Worm (Caenorhabditis elegans) whole organism, early embryonic: ENCODE measurements around the gene nhr-84.

Source experiments
- B0310.2 ChIP-seq: sonication (generic microtip); optimal IDR thresholded peaks from 2 replicates; lab custom pipeline; 2016; ENCODE audit warnings: mild to moderate bottlenecking, missing genetic modification characterization, missing compliant biosample characterization
- F13C5.2 ChIP-seq: sonication (generic microtip); optimal IDR thresholded peaks from 2 replicates; lab custom pipeline; 2017; ENCODE audit warnings: mild to moderate bottlenecking, missing genetic modification characterization, inconsistent platforms, missing compliant biosample characterization
- aly-1 ChIP-seq: sonication (generic microtip); optimal IDR thresholded peaks from 2 replicates; lab custom pipeline; 2016; ENCODE audit warnings: missing genetic modification characterization, missing compliant biosample characterization
- ama-1 ChIP-seq: fragments of 150-350 bp; optimal IDR thresholded peaks from 2 replicates; lab custom pipeline; 2014
- ceh-13 ChIP-seq: fragments of 200-800 bp; sonication (Bioruptor generic); optimal IDR thresholded peaks from 2 replicates; lab custom pipeline; 2018; ENCODE audit warnings: mild to moderate bottlenecking, missing genetic modification characterization, missing compliant biosample characterization
- ceh-36 ChIP-seq: sonication (generic microtip); optimal IDR thresholded peaks from 2 replicates; lab custom pipeline; 2016; ENCODE audit warnings: missing genetic modification characterization, inconsistent platforms, missing compliant biosample characterization
- ets-7 ChIP-seq: sonication (generic microtip); optimal IDR thresholded peaks from 2 replicates; lab custom pipeline; 2016; ENCODE audit warnings: missing genotype, missing genetic modification characterization, missing compliant biosample characterization
- flt-1 ChIP-seq: fragments of 200-800 bp; sonication (Bioruptor generic); IDR thresholded peaks from 2 replicates; pipeline ENCODE4 v1.3.6; 2022; ENCODE audit warnings: missing genetic modification characterization, missing compliant biosample characterization
- hmbx-1 ChIP-seq: sonication (generic microtip); optimal IDR thresholded peaks from 2 replicates; lab custom pipeline; 2016; ENCODE audit warnings: mild to moderate bottlenecking, missing genetic modification characterization, missing compliant biosample characterization
- hmg-4 ChIP-seq: fragments of 200-800 bp; sonication (Bioruptor generic); optimal IDR thresholded peaks from 2 replicates; lab custom pipeline; 2018; ENCODE audit warnings: mild to moderate bottlenecking, missing genetic modification characterization, missing compliant biosample characterization
- hnd-1 ChIP-seq: sonication (generic microtip); optimal IDR thresholded peaks from 2 replicates; lab custom pipeline; 2016; ENCODE audit warnings: missing genetic modification characterization, missing compliant biosample characterization
- pes-1 ChIP-seq: fragments of 200-800 bp; sonication (Bioruptor generic); IDR thresholded peaks from 2 replicates; pipeline ENCODE4 v1.3.6; 2022; ENCODE audit warnings: missing genetic modification reagents, missing genetic modification characterization, missing compliant biosample characterization
- scrt-1 ChIP-seq: fragments of 200-800 bp; sonication (Bioruptor generic); IDR thresholded peaks from 2 replicates; pipeline ENCODE4 v1.3.6; 2022; ENCODE audit warnings: missing genetic modification characterization, missing compliant biosample characterization
- sea-1 ChIP-seq: fragments of 200-800 bp; sonication (Bioruptor generic); conservative IDR thresholded peaks from 2 replicates; pipeline ENCODE4 v1.3.6; 2022; ENCODE audit warnings: missing genetic modification characterization, missing compliant biosample characterization
- tbx-11 ChIP-seq: fragments of 200-800 bp; sonication (Bioruptor generic); IDR thresholded peaks from 2 replicates; pipeline ENCODE4 v1.3.6; 2022; ENCODE audit warnings: missing genetic modification characterization, missing compliant biosample characterization
- tbx-37 ChIP-seq: fragments of 200-800 bp; sonication (Bioruptor generic); conservative IDR thresholded peaks from 2 replicates; pipeline ENCODE4 v1.3.6; 2022; ENCODE audit warnings: missing genetic modification reagents, missing genetic modification characterization, missing compliant biosample characterization
- tra-4 ChIP-seq: sonication (generic microtip); optimal IDR thresholded peaks from 2 replicates; lab custom pipeline; 2017; ENCODE audit warnings: missing genetic modification characterization, missing compliant biosample characterization

Gene nhr-84

ce11 chrV:15897696-15898095 lies 18.3 kb upstream of the nhr-84 start, which contains the start of gene str-60:
Gene str-60, plus strand, starts transcription at chrV:15897996.
- TF ChIP-seq hmg-4 (GFP tag; lab: Kevin White, UChicago) (no peak), scrt-1 (no peak), sea-1 (no peak), ceh-13 (GFP tag; lab: Kevin White, UChicago) (no peak), hnd-1 (no peak), tra-4 (tag; lab: Kevin White, UChicago) (no peak)

- TF ChIP-seq sea-1 (no peak), ceh-13 (GFP tag; lab: Kevin White, UChicago) (no peak), B0310.2 (no peak), tbx-37 (GFP tag; lab: Robert Waterston, UW) (no peak), ets-7 (tag; lab: Kevin White, UChicago) (no peak), flt-1 (GFP tag; lab: Robert Waterston, UW) (no peak), ama-1 (lab: Kevin White, UChicago) (no peak)
Observed at ce11 chrV:15896671-15897070, 17.3 kb upstream of the nhr-84 start, which contains the start of gene nhr-213. Gene nhr-213, minus strand, starts transcription at chrV:15896771.

- no peak for TF ChIP-seq scrt-1
- TF ChIP-seq ceh-36 (tag; lab: Kevin White, UChicago) = no peak
- no peak for TF ChIP-seq aly-1
- TF ChIP-seq tbx-11 (GFP tag; lab: Robert Waterston, UW) = no peak
- TF ChIP-seq tbx-37 (GFP tag; lab: Robert Waterston, UW) = no peak
Observed at ce11 chrV:15892696-15893095, 13.3 kb upstream of the nhr-84 start, which contains the start of gene T06C12.11. Gene T06C12.11, plus strand, starts transcription at chrV:15892996.

- TF ChIP-seq tra-4 (tag; lab: Kevin White, UChicago) = no peak
- no peak for TF ChIP-seq F13C5.2
- TF ChIP-seq ceh-13 (GFP tag; lab: Kevin White, UChicago) = no peak
- no peak for TF ChIP-seq hmg-4 (GFP tag; lab: Kevin White, UChicago)
- TF ChIP-seq sea-1 = no peak
- TF ChIP-seq hnd-1 = no peak
- TF ChIP-seq tbx-37 (GFP tag; lab: Robert Waterston, UW) = no peak
- no peak for TF ChIP-seq tbx-11 (GFP tag; lab: Robert Waterston, UW)
- no peak for TF ChIP-seq scrt-1
- TF ChIP-seq ama-1 (lab: Kevin White, UChicago) = no peak
- no peak for TF ChIP-seq hmbx-1 (tag; lab: Kevin White, UChicago)
- no peak for TF ChIP-seq flt-1 (GFP tag; lab: Robert Waterston, UW)
- no peak for TF ChIP-seq pes-1 (GFP tag; lab: Robert Waterston, UW)
Observed at ce11 chrV:15891761-15892160, 12.4 kb upstream of the nhr-84 start, which contains the start of gene T06C12.12. Gene T06C12.12, plus strand, starts transcription at chrV:15892061.

ce11 chrV:15891279-15891678 lies 11.9 kb upstream of the nhr-84 start:
- no peak for TF ChIP-seq flt-1 (GFP tag; lab: Robert Waterston, UW)
- no peak for TF ChIP-seq tbx-37 (GFP tag; lab: Robert Waterston, UW)
- no peak for TF ChIP-seq aly-1
- no peak for TF ChIP-seq hmbx-1 (tag; lab: Kevin White, UChicago)
- TF ChIP-seq tra-4 (tag; lab: Kevin White, UChicago) = no peak
- no peak for TF ChIP-seq ama-1 (lab: Kevin White, UChicago)
- TF ChIP-seq hnd-1 = no peak
- TF ChIP-seq tbx-11 (GFP tag; lab: Robert Waterston, UW) = no peak
- TF ChIP-seq scrt-1 = no peak
- no peak for TF ChIP-seq pes-1 (GFP tag; lab: Robert Waterston, UW)
- no peak for TF ChIP-seq ceh-36 (tag; lab: Kevin White, UChicago)
- no peak for TF ChIP-seq F13C5.2
- TF ChIP-seq hmg-4 (GFP tag; lab: Kevin White, UChicago) = no peak
- TF ChIP-seq ceh-13 (GFP tag; lab: Kevin White, UChicago) = no peak
- TF ChIP-seq ets-7 (tag; lab: Kevin White, UChicago) = no peak
- TF ChIP-seq sea-1 = no peak
- TF ChIP-seq B0310.2 = no peak

ce11 chrV:15890115-15890514 lies 10.7 kb upstream of the nhr-84 start:
- no peak for TF ChIP-seq ets-7 (tag; lab: Kevin White, UChicago)
- no peak for TF ChIP-seq hnd-1
- no peak for TF ChIP-seq ceh-13 (GFP tag; lab: Kevin White, UChicago)
- no peak for TF ChIP-seq scrt-1
- TF ChIP-seq aly-1 = no peak
- TF ChIP-seq flt-1 (GFP tag; lab: Robert Waterston, UW) = no peak
- TF ChIP-seq F13C5.2 = no peak
- TF ChIP-seq sea-1 = no peak
- no peak for TF ChIP-seq ceh-36 (tag; lab: Kevin White, UChicago)
- no peak for TF ChIP-seq tbx-11 (GFP tag; lab: Robert Waterston, UW)
- no peak for TF ChIP-seq B0310.2
- no peak for TF ChIP-seq tbx-37 (GFP tag; lab: Robert Waterston, UW)
- no peak for TF ChIP-seq pes-1 (GFP tag; lab: Robert Waterston, UW)
- no peak for TF ChIP-seq tra-4 (tag; lab: Kevin White, UChicago)

- TF ChIP-seq hnd-1 (no peak), hmg-4 (GFP tag; lab: Kevin White, UChicago) (no peak), tra-4 (tag; lab: Kevin White, UChicago) (no peak), F13C5.2 (no peak), tbx-37 (GFP tag; lab: Robert Waterston, UW) (no peak), pes-1 (GFP tag; lab: Robert Waterston, UW) (no peak), sea-1 (no peak), tbx-11 (GFP tag; lab: Robert Waterston, UW) (no peak), scrt-1 (no peak), ets-7 (tag; lab: Kevin White, UChicago) (no peak), B0310.2 (no peak), flt-1 (GFP tag; lab: Robert Waterston, UW) (no peak), ama-1 (lab: Kevin White, UChicago) (no peak), hmbx-1 (tag; lab: Kevin White, UChicago) (no peak), ceh-36 (tag; lab: Kevin White, UChicago) (no peak), ceh-13 (GFP tag; lab: Kevin White, UChicago) (no peak)
Observed at ce11 chrV:15888751-15889150, 9.3 kb upstream of the nhr-84 start, which contains the start of gene cgt-1. Gene cgt-1, minus strand, starts transcription at chrV:15888851.
